Fruit fly (Drosophila melanogaster) whole organism, embryonic: ENCODE results near the gene Gart.

Experiments used
- ATbp ChIP-seq: fragments of 200-800 bp; sonication (Bioruptor generic); optimal IDR thresholded peaks from 2 replicates; lab custom pipeline; 2017; ENCODE audit warnings: missing biosample characterization, mild to moderate bottlenecking, missing genetic modification characterization, missing genetic modification reagents
- Abd-B ChIP-seq: fragments of 200-800 bp; sonication (Bioruptor generic); optimal IDR thresholded peaks from 2 replicates; lab custom pipeline; 2018; ENCODE audit warnings: missing biosample characterization, mild to moderate bottlenecking, missing genetic modification characterization, moderate library complexity
- B-H2 ChIP-seq: fragments of 200-800 bp; sonication (Bioruptor generic); optimal IDR thresholded peaks from 2 replicates; lab custom pipeline; 2018; ENCODE audit warnings: missing biosample characterization, mild to moderate bottlenecking, missing genetic modification characterization
- BEAF-32 ChIP-seq: fragments of 200-800 bp; sonication (Bioruptor generic); optimal IDR thresholded peaks from 3 replicates; lab custom pipeline; 2017; ENCODE audit warnings: missing biosample characterization, missing genetic modification characterization, mild to moderate bottlenecking, moderate library complexity, missing genetic modification reagents
- Bdp1 ChIP-seq: fragments of 200-800 bp; sonication (Bioruptor generic); optimal IDR thresholded peaks from 3 replicates; lab custom pipeline; 2016; ENCODE audit warnings: missing biosample characterization, missing genetic modification characterization
- Blimp-1 ChIP-seq: fragments of 200-800 bp; sonication (Bioruptor generic); optimal IDR thresholded peaks from 3 replicates; lab custom pipeline; 2018; ENCODE audit warnings: missing biosample characterization, missing genetic modification characterization, mild to moderate bottlenecking, moderate library complexity, missing genetic modification reagents
- CG10366 ChIP-seq: fragments of 200-800 bp; sonication (Bioruptor generic); IDR thresholded peaks from 2 replicates; pipeline ENCODE4 v1.3.6; 2022; ENCODE audit warnings: missing biosample characterization, missing genetic modification characterization
- CG15514 ChIP-seq: fragments of 200-800 bp; sonication (Bioruptor generic); optimal IDR thresholded peaks from 3 replicates; lab custom pipeline; 2017; ENCODE audit warnings: missing biosample characterization, missing genetic modification characterization, mild to moderate bottlenecking, moderate library complexity, missing genetic modification reagents
- CG1647 ChIP-seq: fragments of 200-800 bp; sonication (Bioruptor generic); optimal IDR thresholded peaks from 3 replicates; lab custom pipeline; 2016; ENCODE audit warnings: missing biosample characterization, missing genetic modification characterization
- CG17186 ChIP-seq: fragments of 200-800 bp; sonication (Bioruptor generic); optimal IDR thresholded peaks from 3 replicates; lab custom pipeline; 2017; ENCODE audit warnings: missing biosample characterization, missing genetic modification reagents, missing genetic modification characterization
- CG18619 ChIP-seq: fragments of 200-800 bp; sonication (Bioruptor generic); optimal IDR thresholded peaks from 3 replicates; lab custom pipeline; 2017; ENCODE audit warnings: missing biosample characterization, mild to moderate bottlenecking, missing genetic modification characterization
- CG2116 ChIP-seq: fragments of 200-800 bp; sonication (Bioruptor generic); optimal IDR thresholded peaks from 3 replicates; lab custom pipeline; 2018; ENCODE audit warnings: missing biosample characterization, mild to moderate bottlenecking, missing genetic modification characterization
- CG2120 ChIP-seq: fragments of 200-800 bp; sonication (Bioruptor generic); optimal IDR thresholded peaks from 3 replicates; lab custom pipeline; 2016; ENCODE audit warnings: missing biosample characterization, missing genetic modification characterization
- CG2202 ChIP-seq: fragments of 200-800 bp; sonication (Bioruptor generic); optimal IDR thresholded peaks from 2 replicates; lab custom pipeline; 2018; ENCODE audit warnings: missing biosample characterization, mild to moderate bottlenecking, missing genetic modification characterization
- CG3995 ChIP-seq: fragments of 200-800 bp; sonication (Bioruptor generic); optimal IDR thresholded peaks from 3 replicates; lab custom pipeline; 2016; ENCODE audit warnings: missing biosample characterization, missing genetic modification characterization
- CG4707 ChIP-seq: fragments of 200-800 bp; sonication (Bioruptor generic); optimal IDR thresholded peaks from 2 replicates; lab custom pipeline; 2018; ENCODE audit warnings: missing biosample characterization, mild to moderate bottlenecking, missing genetic modification characterization, moderate library complexity
- CG6689 ChIP-seq: fragments of 200-800 bp; sonication (Bioruptor generic); IDR thresholded peaks from 2 replicates; pipeline ENCODE4 v1.3.6; 2022; ENCODE audit warnings: missing biosample characterization, missing genetic modification characterization
- CG6791 ChIP-seq: fragments of 200-800 bp; sonication (Bioruptor generic); IDR thresholded peaks from 3 replicates; pipeline ENCODE4 v1.3.6; 2022; ENCODE audit warnings: missing biosample characterization, missing genetic modification characterization; ENCODE audit not compliant: partially characterized antibody
- CG9932 ChIP-seq: fragments of 200-800 bp; sonication (Bioruptor generic); IDR thresholded peaks from 2 replicates; pipeline ENCODE4 v1.3.6; 2022; ENCODE audit warnings: missing biosample characterization, missing genetic modification characterization
- Dbx ChIP-seq: fragments of 200-800 bp; sonication (Bioruptor generic); IDR thresholded peaks from 3 replicates; pipeline ENCODE4 v1.3.6; 2022; ENCODE audit warnings: missing biosample characterization, missing genetic modification characterization
- Doc2 ChIP-seq: fragments of 200-800 bp; sonication (Bioruptor generic); IDR thresholded peaks from 2 replicates; pipeline ENCODE4 v1.3.6; 2022; ENCODE audit warnings: missing biosample characterization, missing genetic modification characterization
- Fer3 ChIP-seq: fragments of 200-800 bp; sonication (Bioruptor generic); optimal IDR thresholded peaks from 2 replicates; lab custom pipeline; 2018; ENCODE audit warnings: missing biosample characterization, mild to moderate bottlenecking, missing genetic modification characterization, moderate library complexity
- H2.0 ChIP-seq: fragments of 200-800 bp; sonication (Bioruptor generic); IDR thresholded peaks from 2 replicates; pipeline ENCODE4 v1.3.6; 2022; ENCODE audit warnings: missing biosample characterization, missing genetic modification characterization
- MBD-R2 ChIP-seq: fragments of 200-800 bp; sonication (Bioruptor generic); IDR thresholded peaks from 2 replicates; pipeline ENCODE4 v1.3.6; 2022; ENCODE audit warnings: missing biosample characterization, missing genetic modification characterization
- Meics ChIP-seq: fragments of 200-800 bp; sonication (Bioruptor generic); optimal IDR thresholded peaks from 2 replicates; lab custom pipeline; 2017; ENCODE audit warnings: missing biosample characterization, mild to moderate bottlenecking, missing genetic modification characterization
- Nf-YB ChIP-seq: fragments of 200-800 bp; sonication (Bioruptor generic); optimal IDR thresholded peaks from 3 replicates; lab custom pipeline; 2019; ENCODE audit warnings: missing biosample characterization, mild to moderate bottlenecking, missing genetic modification characterization, moderate library complexity
- Nf-YC ChIP-seq: fragments of 200-800 bp; optimal IDR thresholded peaks from 3 replicates; lab custom pipeline; 2019; ENCODE audit warnings: missing biosample characterization, mild to moderate bottlenecking, missing genetic modification characterization, moderate library complexity
- Opbp ChIP-seq: fragments of 200-800 bp; sonication (Bioruptor generic); IDR thresholded peaks from 3 replicates; pipeline ENCODE4 v1.3.6; 2022; ENCODE audit warnings: missing biosample characterization, missing genetic modification characterization; ENCODE audit not compliant: partially characterized antibody
- Sry-β ChIP-seq: fragments of 200-800 bp; sonication (Bioruptor generic); optimal IDR thresholded peaks from 2 replicates; lab custom pipeline; 2018; ENCODE audit warnings: missing biosample characterization, mild to moderate bottlenecking, missing genetic modification characterization, moderate library complexity
- Trl ChIP-seq, 3 experiments: fragments of >200 bp in 2 of 3; fragments of 200-800 bp in 1 of 3; sonication (Bioruptor generic) in 1 of 3; optimal IDR thresholded peaks; 2 replicates in 1 of 3; 3 replicates in 2 of 3; lab custom pipeline; 2016 to 2017; ENCODE audit warnings: missing biosample characterization in 1 of 3, missing genetic modification characterization in 1 of 3
- az2 ChIP-seq: fragments of 200-800 bp; sonication (Bioruptor generic); optimal IDR thresholded peaks from 3 replicates; lab custom pipeline; 2016; ENCODE audit warnings: missing biosample characterization, missing genetic modification characterization
- bab2 ChIP-seq: fragments of 200-800 bp; sonication (Bioruptor generic); optimal IDR thresholded peaks from 2 replicates; lab custom pipeline; 2016; ENCODE audit warnings: missing biosample characterization, missing genetic modification characterization
- ci ChIP-seq: fragments of 200-800 bp; sonication (Bioruptor generic); IDR thresholded peaks from 3 replicates; pipeline ENCODE4 v1.3.6; 2022; ENCODE audit warnings: missing biosample characterization, missing genetic modification characterization
- danr ChIP-seq: fragments of 200-800 bp; sonication (Bioruptor generic); IDR thresholded peaks from 2 replicates; pipeline ENCODE4 v1.3.6; 2022; ENCODE audit warnings: missing biosample characterization, missing genetic modification characterization
- esg ChIP-seq: fragments of 200-800 bp; sonication (Bioruptor generic); conservative IDR thresholded peaks from 2 replicates; pipeline ENCODE4 v1.3.6; 2022; ENCODE audit warnings: missing biosample characterization, missing genetic modification characterization
- ewg ChIP-seq: fragments of 200-800 bp; sonication (Bioruptor generic); optimal IDR thresholded peaks from 3 replicates; lab custom pipeline; 2017; ENCODE audit warnings: mild to moderate bottlenecking, missing biosample characterization, missing genetic modification reagents, missing genetic modification characterization
- grau ChIP-seq: fragments of 200-800 bp; optimal IDR thresholded peaks from 3 replicates; lab custom pipeline; 2019; ENCODE audit warnings: missing biosample characterization, mild to moderate bottlenecking, missing genetic modification characterization, moderate library complexity
- insv ChIP-seq, 2 experiments: fragments of 200-800 bp; sonication (Bioruptor generic); optimal IDR thresholded peaks; 3 replicates each; lab custom pipeline; 2016 to 2018; ENCODE audit warnings: missing biosample characterization in 2 of 2, missing genetic modification characterization in 2 of 2
- inv ChIP-seq: fragments of 200-800 bp; sonication (Bioruptor generic); IDR thresholded peaks from 2 replicates; pipeline ENCODE4 v1.3.6; 2022; ENCODE audit warnings: missing biosample characterization, missing genetic modification characterization; ENCODE audit not compliant: partially characterized antibody
- kay ChIP-seq: fragments of 200-800 bp; sonication (Bioruptor generic); optimal IDR thresholded peaks from 2 replicates; lab custom pipeline; 2016; ENCODE audit warnings: missing biosample characterization, missing genetic modification characterization
- mirr ChIP-seq: fragments of 200-800 bp; sonication (Bioruptor generic); optimal IDR thresholded peaks from 3 replicates; lab custom pipeline; 2018; ENCODE audit warnings: missing biosample characterization, mild to moderate bottlenecking, missing genetic modification characterization
- nmo ChIP-seq: fragments of 200-800 bp; sonication (Bioruptor generic); optimal IDR thresholded peaks from 2 replicates; lab custom pipeline; 2018; ENCODE audit warnings: missing biosample characterization, mild to moderate bottlenecking, missing genetic modification characterization, moderate library complexity
- odd ChIP-seq: fragments of 200-800 bp; sonication (Bioruptor generic); optimal IDR thresholded peaks from 2 replicates; lab custom pipeline; 2017; ENCODE audit warnings: missing biosample characterization, mild to moderate bottlenecking, missing genetic modification characterization
- psq ChIP-seq: fragments of 200-800 bp; sonication (Bioruptor generic); optimal IDR thresholded peaks from 2 replicates; lab custom pipeline; 2017; ENCODE audit warnings: missing biosample characterization, missing genetic modification characterization
- pzg ChIP-seq: fragments of 200-800 bp; sonication (Bioruptor generic); optimal IDR thresholded peaks from 3 replicates; lab custom pipeline; 2018; ENCODE audit warnings: missing biosample characterization, mild to moderate bottlenecking, missing genetic modification characterization, moderate library complexity
- scrt ChIP-seq: fragments of 200-800 bp; sonication (Bioruptor generic); optimal IDR thresholded peaks from 2 replicates; lab custom pipeline; 2018; ENCODE audit warnings: missing biosample characterization, mild to moderate bottlenecking, missing genetic modification characterization, moderate library complexity
- sens ChIP-seq: fragments of 200-800 bp; sonication (Bioruptor generic); peaks from one replicate; lab custom pipeline; 2016; ENCODE audit warnings: missing biosample characterization, missing genetic modification characterization
- vvl ChIP-seq: fragments of 200-800 bp; sonication (Bioruptor generic); IDR thresholded peaks from 2 replicates; pipeline ENCODE4 v1.3.6; 2022; ENCODE audit warnings: missing biosample characterization, missing genetic modification characterization
- wek ChIP-seq: fragments of 200-800 bp; sonication (Bioruptor generic); optimal IDR thresholded peaks from 3 replicates; lab custom pipeline; 2018; ENCODE audit warnings: missing biosample characterization, mild to moderate bottlenecking, missing genetic modification characterization, moderate library complexity
- zfh2 ChIP-seq: fragments of 200-800 bp; sonication (Bioruptor generic); optimal IDR thresholded peaks from 2 replicates; lab custom pipeline; 2016; ENCODE audit warnings: missing biosample characterization, missing genetic modification characterization

Gart gene

DNA sequence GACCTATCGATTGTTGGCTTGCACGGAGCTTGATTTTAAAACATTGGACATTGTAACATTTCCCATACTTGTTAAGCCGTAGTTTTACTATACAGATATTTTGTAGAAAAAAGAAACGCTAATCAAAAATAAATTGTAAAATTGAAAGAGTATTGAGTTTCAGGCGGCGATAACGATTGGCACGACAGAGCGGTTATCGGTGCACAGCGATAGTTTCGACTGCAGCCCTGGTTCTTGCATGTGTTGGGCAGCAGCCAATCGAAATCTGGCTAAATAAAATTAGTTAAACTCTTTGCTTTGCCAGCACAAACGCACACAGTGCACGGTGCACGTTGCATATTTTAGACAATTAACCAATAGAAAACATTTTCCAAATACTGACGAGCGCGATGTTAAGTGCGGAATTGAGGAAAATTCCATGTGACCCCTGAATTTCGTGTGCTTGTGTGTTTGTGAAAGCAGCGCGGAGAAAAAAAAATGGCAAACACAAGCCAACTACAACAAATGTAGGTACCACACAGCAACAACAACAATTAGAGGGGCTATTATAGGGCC, 14.2 kb upstream of the Gart start, which contains the start of gene milt (continued):
- TF ChIP-seq B-H2 = no peak
- TF ChIP-seq mirr (GFP tag; lab: Kevin White, UChicago) = no peak
- TF ChIP-seq Meics (GFP tag; lab: Kevin White, UChicago) = no peak
- no peak for TF ChIP-seq zfh2 (GFP tag; lab: Kevin White, UChicago)
- TF ChIP-seq CG18619 (GFP tag; lab: Kevin White, UChicago) = no peak
- TF ChIP-seq Bdp1 (GFP tag; lab: Kevin White, UChicago) = no peak
- peak; percentile 50 for TF ChIP-seq Sry-β (GFP tag; lab: Kevin White, UChicago)
- peak; percentile 44 for TF ChIP-seq MBD-R2 (GFP tag; lab: Robert Waterston, UW)
- TF ChIP-seq CG2116 (GFP tag; lab: Kevin White, UChicago) = peak; percentile 94
- TF ChIP-seq Blimp-1 = no peak
- peak; percentile 93 for TF ChIP-seq Nf-YB (GFP tag; lab: Kevin White, UChicago)
- TF ChIP-seq CG3995 (GFP tag; lab: Kevin White, UChicago) = no peak
- TF ChIP-seq wek (GFP tag; lab: Kevin White, UChicago) = no peak
- TF ChIP-seq sens (GFP tag; lab: Kevin White, UChicago) = peak; percentile 70
- peak; percentile 81 for TF ChIP-seq BEAF-32 (GFP tag; lab: Kevin White, UChicago)
- peak; percentile 40 for TF ChIP-seq CG15514
- no peak for TF ChIP-seq kay (GFP tag; lab: Kevin White, UChicago)
- no peak for TF ChIP-seq CG10366 (GFP tag; lab: Robert Waterston, UW)
- TF ChIP-seq Nf-YC (tag; lab: Kevin White, UChicago) = peak; percentile 98
- no peak for TF ChIP-seq Trl (optimal IDR thresholded peaks at IDR 0.05; lab: Kevin White, UChicago)
- TF ChIP-seq Trl (GFP tag; optimal IDR thresholded peaks at IDR 0.05; lab: Kevin White, UChicago) = no peak
- no peak for TF ChIP-seq CG2202 (tag; lab: Kevin White, UChicago)
- TF ChIP-seq Abd-B (GFP tag; lab: Kevin White, UChicago) = no peak
- peak; percentile 47 for TF ChIP-seq nmo (GFP tag; lab: Kevin White, UChicago)
- TF ChIP-seq scrt (GFP tag; lab: Kevin White, UChicago) = no peak
- peak; percentile 91 for TF ChIP-seq Opbp
- TF ChIP-seq Doc2 = no peak
- peak; percentile 70 for TF ChIP-seq inv
- TF ChIP-seq Fer3 (tag; lab: Kevin White, UChicago) = no peak
- peak; percentile 91 for TF ChIP-seq CG6791 (GFP tag; lab: Robert Waterston, UW)
- TF ChIP-seq psq (GFP tag; lab: Kevin White, UChicago) = no peak
- TF ChIP-seq grau (tag; lab: Kevin White, UChicago) = peak; percentile 3
- peak; percentile 72 for TF ChIP-seq pzg (GFP tag; lab: Kevin White, UChicago)
- peak; percentile 78 for TF ChIP-seq CG17186 (GFP tag; lab: Kevin White, UChicago)
- TF ChIP-seq ATbp (GFP tag; lab: Kevin White, UChicago) = no peak
- peak; percentile 35 for TF ChIP-seq CG2120 (GFP tag; lab: Kevin White, UChicago)
- TF ChIP-seq CG4707 (GFP tag; lab: Kevin White, UChicago) = no peak
- no peak for TF ChIP-seq CG9932
- TF ChIP-seq, all 482 proteins: peak for 112

DNA sequence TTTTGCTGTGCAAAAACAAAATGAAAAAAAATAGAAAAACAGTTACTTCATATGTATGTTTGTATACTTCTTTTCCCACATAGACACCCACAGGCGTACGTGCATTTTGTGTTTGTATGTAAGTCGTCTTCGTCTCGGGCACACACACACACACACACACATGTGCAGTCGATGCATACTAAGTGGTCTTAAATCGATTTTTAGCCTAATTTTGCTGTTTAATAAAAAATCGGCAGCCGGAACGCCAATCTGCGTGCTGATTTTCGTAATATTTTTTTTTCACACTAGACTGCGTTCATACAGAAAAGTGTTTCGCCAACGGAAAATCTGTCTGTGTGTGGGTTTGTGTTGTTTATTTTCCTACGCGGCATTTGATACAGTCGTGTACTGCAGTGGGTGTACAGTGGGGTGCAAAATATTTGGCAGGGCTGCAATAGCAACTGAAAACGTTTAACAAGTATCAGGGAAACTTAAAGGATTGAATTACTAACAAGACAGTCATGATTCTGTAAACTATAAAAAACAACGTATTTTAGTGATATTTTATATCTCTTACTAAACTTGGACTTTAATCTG, 9.5 kb upstream of the Gart start:
- TF ChIP-seq danr (GFP tag; lab: Robert Waterston, UW) = no peak
- TF ChIP-seq H2.0 (GFP tag; lab: Robert Waterston, UW) = peak; percentile 25; the same call in 1 of the 2 replicates
- no peak for TF ChIP-seq CG1647 (GFP tag; lab: Kevin White, UChicago)
- TF ChIP-seq vvl (GFP tag; lab: Robert Waterston, UW) = peak; percentile 69
- peak; percentile 43 for TF ChIP-seq az2 (GFP tag; lab: Kevin White, UChicago)
- TF ChIP-seq CG15514 = peak; percentile 44
- TF ChIP-seq bab2 (GFP tag; lab: Kevin White, UChicago) = no peak
- TF ChIP-seq esg (GFP tag; lab: Robert Waterston, UW) = no peak
- peak; percentile 19; the same call in 1 of the 3 replicates for TF ChIP-seq ci (GFP tag; lab: Robert Waterston, UW)
- TF ChIP-seq CG6689 (GFP tag; lab: Robert Waterston, UW) = no peak
- TF ChIP-seq Dbx = peak; percentile 34; the same call in 1 of the 3 replicates
- TF ChIP-seq insv (GFP tag; optimal IDR thresholded peaks at IDR 0.05; lab: Kevin White, UChicago) = no peak
- peak; percentile 27 for TF ChIP-seq odd (GFP tag; lab: Kevin White, UChicago)
- TF ChIP-seq ewg (GFP tag; lab: Kevin White, UChicago) = no peak
